Worm (Caenorhabditis elegans): Measurements from ENCODE around the gene lst-5.

DNA sequence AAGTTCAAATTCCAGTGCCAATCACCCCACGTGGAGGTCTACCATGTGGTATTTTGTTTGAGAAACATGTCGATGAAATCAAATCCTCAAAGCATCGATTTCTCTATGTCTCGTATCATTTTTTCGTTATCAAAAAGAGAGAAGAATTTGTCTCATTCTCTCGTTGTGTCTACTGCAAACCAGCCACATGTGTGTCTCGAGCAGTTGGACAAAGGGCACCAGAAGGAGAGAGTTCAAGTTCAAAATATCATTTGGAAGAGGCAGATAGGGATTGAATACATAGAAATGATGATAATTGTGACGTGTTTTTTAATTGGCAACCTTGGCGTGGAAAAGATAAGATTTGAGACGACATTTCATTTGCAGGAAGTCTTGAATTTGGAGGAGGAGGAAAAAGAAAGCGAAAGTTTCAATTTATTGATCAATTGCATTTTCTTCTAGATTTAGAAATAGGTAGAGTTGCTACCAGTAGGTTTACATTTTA, 36.6 kb downstream of the lst-5 start:
- no peak for TF ChIP-seq hmg-20 (GFP tag; IDR thresholded peaks at IDR 0.05)
- TF ChIP-seq sdz-38 (tag; optimal IDR thresholded peaks at IDR 0.05) = no peak

All from whole organism, young adult.